Worm (Caenorhabditis elegans): ENCODE data around the gene nhr-231.

DNA sequence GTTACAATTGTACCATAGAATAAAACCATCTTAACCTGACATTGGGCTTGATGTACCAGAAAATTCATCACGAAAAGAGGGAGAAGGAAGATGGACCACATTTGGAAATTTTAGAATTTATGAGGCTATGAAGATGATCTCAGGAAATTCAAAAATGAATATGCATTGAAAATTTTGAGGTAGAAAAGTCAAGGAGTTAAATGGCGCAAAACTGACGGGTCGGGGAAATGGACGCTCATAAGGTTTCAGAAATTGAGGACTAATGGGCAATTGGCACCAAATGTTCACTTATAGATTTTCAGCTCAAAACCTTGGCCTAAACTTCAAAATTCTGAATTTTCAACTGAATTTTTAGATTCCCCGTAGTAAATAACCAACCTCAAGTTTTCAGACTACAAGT is 20.1 kb upstream of the nhr-231 start, which contains the start of gene clec-255:
- TF ChIP-seq him-1 (tag; optimal IDR thresholded peaks at IDR 0.05), result no peak
- TF ChIP-seq W03F9.2 (tag; optimal IDR thresholded peaks at IDR 0.05), result no peak
- no peak for TF ChIP-seq dao-5 (tag; optimal IDR thresholded peaks at IDR 0.05)

All from whole organism, L4/young adult.